Worm (Caenorhabditis elegans) whole organism, late embryonic: Measurements from ENCODE around the gene ift-139.

Experiments used
- ahr-1 ChIP-seq: sonication (generic microtip); optimal IDR thresholded peaks from 2 replicates; lab custom pipeline; 2016; ENCODE audit warnings: missing genetic modification characterization, missing compliant biosample characterization
- ama-1 ChIP-seq: fragments of 150-350 bp; optimal IDR thresholded peaks from 2 replicates; lab custom pipeline; 2014
- dve-1 ChIP-seq: sonication (generic microtip); optimal IDR thresholded peaks from 2 replicates; lab custom pipeline; 2017; ENCODE audit warnings: antibody characterized with exemption, mild to moderate bottlenecking, missing genetic modification characterization, missing compliant biosample characterization
- ets-4 ChIP-seq: sonication (generic microtip); optimal IDR thresholded peaks from 2 replicates; lab custom pipeline; 2016; ENCODE audit warnings: missing genetic modification characterization, missing compliant biosample characterization
- eyg-1 ChIP-seq: sonication (generic microtip); optimal IDR thresholded peaks from 2 replicates; lab custom pipeline; 2016; ENCODE audit warnings: missing genotype, missing genetic modification characterization, missing compliant biosample characterization
- hlh-13 ChIP-seq: fragments of 200-800 bp; sonication (Bioruptor generic); optimal IDR thresholded peaks from 2 replicates; lab custom pipeline; 2018; ENCODE audit warnings: mild to moderate bottlenecking, missing genetic modification characterization, missing compliant biosample characterization
- hlh-6 ChIP-seq: sonication (generic microtip); optimal IDR thresholded peaks from 2 replicates; lab custom pipeline; 2016; ENCODE audit warnings: missing genotype, missing genetic modification characterization, missing compliant biosample characterization
- lin-11 ChIP-seq: fragments of 200-800 bp; sonication (Bioruptor generic); optimal IDR thresholded peaks from 2 replicates; lab custom pipeline; 2018; ENCODE audit warnings: mild to moderate bottlenecking, missing genetic modification characterization, missing compliant biosample characterization
- pag-3 ChIP-seq: sonication (generic microtip); optimal IDR thresholded peaks from 2 replicates; lab custom pipeline; 2016; ENCODE audit warnings: missing compliant biosample characterization, missing genetic modification characterization, borderline replicate concordance
- pqm-1 ChIP-seq: sonication (generic microtip); optimal IDR thresholded peaks from 2 replicates; lab custom pipeline; 2016; ENCODE audit warnings: missing genetic modification characterization, missing compliant biosample characterization
- ref-2 ChIP-seq: sonication (generic microtip); optimal IDR thresholded peaks from 2 replicates; lab custom pipeline; 2016; ENCODE audit warnings: missing genetic modification characterization, missing compliant biosample characterization
- rnt-1 ChIP-seq: sonication (generic microtip); optimal IDR thresholded peaks from 2 replicates; lab custom pipeline; 2016; ENCODE audit warnings: missing genetic modification characterization, missing compliant biosample characterization
- syd-9 ChIP-seq: sonication (generic microtip); optimal IDR thresholded peaks from 2 replicates; lab custom pipeline; 2016; ENCODE audit warnings: mild to moderate bottlenecking, missing genetic modification characterization, moderate library complexity, missing compliant biosample characterization
- unc-3 ChIP-seq, 2 experiments: fragments of 200-800 bp in 1 of 2; sonication (Bioruptor generic) in 1 of 2; sonication (generic microtip) in 1 of 2; conservative IDR thresholded peaks in 1 of 2; optimal IDR thresholded peaks in 1 of 2; 2 replicates each; pipeline versions ENCODE4 v1.3.6 to Lab custom; 2016 to 2022; ENCODE audit warnings: missing compliant biosample characterization in 2 of 2, missing genetic modification characterization in 2 of 2, missing genetic modification reagents in 1 of 2

DNA sequence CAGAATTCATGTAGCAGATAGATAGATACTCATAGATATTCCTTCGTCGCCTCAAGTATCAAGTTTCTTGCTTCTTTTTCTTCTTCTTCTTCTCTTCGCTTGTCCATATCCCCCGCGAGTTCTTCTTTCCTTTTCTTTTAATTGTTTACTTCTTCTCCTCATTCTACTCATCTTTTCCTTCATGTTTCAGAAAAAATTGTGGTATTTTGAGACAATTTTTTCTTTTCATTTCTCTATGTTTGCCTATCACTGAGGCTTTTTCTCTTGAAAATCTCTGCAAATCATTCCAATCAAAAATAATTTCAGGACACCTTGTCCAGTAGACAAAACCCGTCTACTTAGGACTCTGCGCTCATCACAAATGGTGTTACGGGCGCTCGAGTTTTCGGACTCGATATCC lies 46.4 kb downstream of the ift-139 start, which contains the start of gene T04C9.1:
- TF ChIP-seq pag-3 (tag; lab: Kevin White, UChicago) = no peak
- TF ChIP-seq dve-1 (tag; lab: Kevin White, UChicago) = no peak
- TF ChIP-seq syd-9 (tag; lab: Kevin White, UChicago) = no peak
- TF ChIP-seq ahr-1 (tag; lab: Kevin White, UChicago) = no peak
- no peak for TF ChIP-seq unc-3 (GFP tag; conservative IDR thresholded peaks at IDR 0.05; lab: Robert Waterston, UW)
- TF ChIP-seq unc-3 (tag; optimal IDR thresholded peaks at IDR 0.05; lab: Kevin White, UChicago) = no peak
- TF ChIP-seq ets-4 (tag; lab: Kevin White, UChicago) = no peak
- no peak for TF ChIP-seq lin-11 (tag; lab: Kevin White, UChicago)
- TF ChIP-seq pqm-1 (tag; lab: Kevin White, UChicago) = no peak
- TF ChIP-seq ref-2 (tag; lab: Kevin White, UChicago) = no peak
- no peak for TF ChIP-seq ama-1 (lab: Kevin White, UChicago)
- TF ChIP-seq eyg-1 = no peak
- TF ChIP-seq hlh-6 (tag; lab: Kevin White, UChicago) = no peak
- TF ChIP-seq rnt-1 (tag; lab: Kevin White, UChicago) = no peak
- no peak for TF ChIP-seq hlh-13
